Fruit fly (Drosophila melanogaster): ENCODE results near the gene Gr36c.

dm6 chr2L:17180038-17180437 lies at the start of gene Gr36c:
- TF ChIP-seq CG13204 (GFP tag; optimal IDR thresholded peaks at IDR 0.05) (no peak), CG12605 (GFP tag; IDR thresholded peaks at IDR 0.05) (no peak), EcR (GFP tag; optimal IDR thresholded peaks at IDR 0.05) (no peak), CG14655 (GFP tag; optimal IDR thresholded peaks at IDR 0.05) (no peak), CG4496 (GFP tag; IDR thresholded peaks at IDR 0.05) (no peak)

Measured in whole organism, pupa.